Fruit fly (Drosophila melanogaster): ENCODE measurements around the gene cutlet.

- TF ChIP-seq usp (GFP tag; optimal IDR thresholded peaks at IDR 0.05) = no peak
- TF ChIP-seq pan (optimal IDR thresholded peaks at IDR 0.05) = no peak
- TF ChIP-seq CG8478 (optimal IDR thresholded peaks at IDR 0.05) = no peak
- no peak for TF ChIP-seq psq (optimal IDR thresholded peaks at IDR 0.05)
- TF ChIP-seq EcR (GFP tag; optimal IDR thresholded peaks at IDR 0.05) = no peak
Measured at dm6 chr2L:3657349-3658142, 54.0 kb downstream of the cutlet start.

All from whole organism.